Worm (Caenorhabditis elegans) whole organism, midembryonic: Measurements from ENCODE around the gene F41B4.1.

Experiments used
- T22C8.4 ChIP-seq: fragments of 200-800 bp; sonication (Bioruptor generic); IDR thresholded peaks from 2 replicates; pipeline ENCODE4 v1.3.6; 2022; ENCODE audit warnings: missing genetic modification characterization, missing compliant biosample characterization
- cog-1 ChIP-seq: sonication (generic microtip); optimal IDR thresholded peaks from 2 replicates; lab custom pipeline; 2016; ENCODE audit warnings: missing genetic modification characterization, missing compliant biosample characterization
- flt-1 ChIP-seq: fragments of 200-800 bp; sonication (Bioruptor generic); IDR thresholded peaks from 2 replicates; pipeline ENCODE4 v1.3.6; 2022; ENCODE audit warnings: missing genetic modification characterization, missing compliant biosample characterization
- ref-1 ChIP-seq: fragments of 200-800 bp; sonication (Bioruptor generic); conservative IDR thresholded peaks from 2 replicates; pipeline ENCODE4 v1.3.6; 2022; ENCODE audit warnings: missing genetic modification reagents, missing genetic modification characterization, missing compliant biosample characterization
- tab-1 ChIP-seq: fragments of 200-800 bp; sonication (Bioruptor generic); IDR thresholded peaks from 2 replicates; pipeline ENCODE4 v1.3.6; 2022; ENCODE audit warnings: missing genetic modification characterization, missing compliant biosample characterization
- ztf-23 ChIP-seq: fragments of 200-800 bp; sonication (Bioruptor generic); IDR thresholded peaks from 2 replicates; pipeline ENCODE4 v1.3.6; 2022; ENCODE audit warnings: missing genetic modification reagents, missing genetic modification characterization, missing compliant biosample characterization
- ztf-29 ChIP-seq: fragments of 200-800 bp; sonication (Bioruptor generic); IDR thresholded peaks from 2 replicates; pipeline ENCODE4 v1.3.6; 2022; ENCODE audit warnings: missing genetic modification reagents, missing genetic modification characterization, missing compliant biosample characterization

ce11 chrX:6788965-6789573, 36.6 kb downstream of the F41B4.1 start, which contains the start of gene sgca-1:
- TF ChIP-seq ztf-29 (GFP tag; lab: Robert Waterston, UW): no peak
- no peak for TF ChIP-seq T22C8.4 (GFP tag; lab: Robert Waterston, UW)
- TF ChIP-seq cog-1: no peak
- TF ChIP-seq ref-1 (GFP tag; lab: Robert Waterston, UW): no peak
- TF ChIP-seq ztf-23 (GFP tag; lab: Robert Waterston, UW): no peak
- TF ChIP-seq flt-1: no peak
- TF ChIP-seq tab-1 (GFP tag; lab: Robert Waterston, UW): no peak
